Worm (Caenorhabditis elegans): Measurements from ENCODE around the gene K01D12.20.

The K01D12.20 gene

DNA sequence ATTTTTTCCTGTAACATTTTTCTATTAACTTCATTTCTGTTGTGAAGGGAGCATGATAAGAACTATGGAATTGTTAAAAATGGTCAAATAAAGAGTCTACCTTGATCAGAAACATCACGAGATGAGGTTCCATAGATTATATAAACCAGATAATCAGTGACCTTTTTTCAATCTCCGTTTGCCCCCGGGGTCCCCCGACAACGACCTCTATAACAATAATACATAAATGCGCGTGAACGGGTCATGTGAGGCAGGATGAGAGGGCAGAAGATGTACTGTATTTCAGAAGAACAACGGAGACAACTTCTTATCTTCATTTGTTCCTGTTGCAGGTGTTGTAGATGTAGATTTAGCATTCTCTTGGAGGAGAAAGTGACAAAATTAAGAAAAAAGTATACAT, 48.8 kb downstream of the K01D12.20 start:
- no peak for TF ChIP-seq ceh-31 (tag; optimal IDR thresholded peaks at IDR 0.05)
- no peak for TF ChIP-seq ceh-6 (GFP tag; optimal IDR thresholded peaks at IDR 0.05)
- no peak for TF ChIP-seq ceh-45 (GFP tag; IDR thresholded peaks at IDR 0.05)
- no peak for TF ChIP-seq Y22D7AL.16 (tag; optimal IDR thresholded peaks at IDR 0.05)
- TF ChIP-seq fax-1 (tag; optimal IDR thresholded peaks at IDR 0.05): no peak
- TF ChIP-seq dmd-4 (tag; optimal IDR thresholded peaks at IDR 0.05; ENCODE audit: borderline replicate concordance): no peak
- TF ChIP-seq unc-42 (tag; optimal IDR thresholded peaks at IDR 0.05): no peak
- TF ChIP-seq unc-55 (GFP tag; optimal IDR thresholded peaks at IDR 0.05): no peak
- TF ChIP-seq che-1 (tag; optimal IDR thresholded peaks at IDR 0.05): no peak
- no peak for TF ChIP-seq mec-3 (tag; optimal IDR thresholded peaks at IDR 0.05; ENCODE audit: borderline replicate concordance)
- TF ChIP-seq sdc-2 (tag; optimal IDR thresholded peaks at IDR 0.05): no peak
- no peak for TF ChIP-seq ceh-18 (tag; optimal IDR thresholded peaks at IDR 0.05)
- no peak for TF ChIP-seq unc-3 (GFP tag; conservative IDR thresholded peaks at IDR 0.05)
- TF ChIP-seq unc-3 (tag; optimal IDR thresholded peaks at IDR 0.05): no peak
- no peak for TF ChIP-seq ceh-19 (GFP tag; optimal IDR thresholded peaks at IDR 0.05)
- no peak for TF ChIP-seq nfya-1 (tag; optimal IDR thresholded peaks at IDR 0.05)
- TF ChIP-seq sox-2 (GFP tag; IDR thresholded peaks at IDR 0.05): no peak
